Worm (Caenorhabditis elegans) whole organism, early embryonic: Measurements from ENCODE around the gene sri-77.
"Not testable (repeated sequence)": the region's sequence is repeated elsewhere in the genome, so short reads cannot be mapped to it uniquely, and the experiment has no call there.

Experiments
- B0310.2 ChIP-seq: sonication (generic microtip); optimal IDR thresholded peaks from 2 replicates; lab custom pipeline; 2016; ENCODE audit warnings: mild to moderate bottlenecking, missing genetic modification characterization, missing compliant biosample characterization
- ceh-13 ChIP-seq: fragments of 200-800 bp; sonication (Bioruptor generic); optimal IDR thresholded peaks from 2 replicates; lab custom pipeline; 2018; ENCODE audit warnings: mild to moderate bottlenecking, missing genetic modification characterization, missing compliant biosample characterization
- ets-7 ChIP-seq: sonication (generic microtip); optimal IDR thresholded peaks from 2 replicates; lab custom pipeline; 2016; ENCODE audit warnings: missing genotype, missing genetic modification characterization, missing compliant biosample characterization
- hmbx-1 ChIP-seq: sonication (generic microtip); optimal IDR thresholded peaks from 2 replicates; lab custom pipeline; 2016; ENCODE audit warnings: mild to moderate bottlenecking, missing genetic modification characterization, missing compliant biosample characterization
- sea-1 ChIP-seq: fragments of 200-800 bp; sonication (Bioruptor generic); conservative IDR thresholded peaks from 2 replicates; pipeline ENCODE4 v1.3.6; 2022; ENCODE audit warnings: missing genetic modification characterization, missing compliant biosample characterization

- not testable (repeated sequence) for TF ChIP-seq sea-1; B0310.2 (tag; lab: Kevin White, UChicago); hmbx-1; ets-7 (tag; lab: Kevin White, UChicago); ceh-13
Measured at ce11 chrII:2639401-2640088, 34.3 kb upstream of the sri-77 start, which contains the start of gene F22E5.8.
